Fruit fly (Drosophila melanogaster) whole organism, embryonic: ENCODE measurements around the gene CAH7.

ENCODE experiments used
- Abd-B ChIP-seq: fragments of 200-800 bp; sonication (Bioruptor generic); optimal IDR thresholded peaks from 2 replicates; lab custom pipeline; 2018; ENCODE audit warnings: missing biosample characterization, mild to moderate bottlenecking, missing genetic modification characterization, moderate library complexity
- Ada2b ChIP-seq: fragments of 200-800 bp; sonication (Bioruptor generic); IDR thresholded peaks from 2 replicates; pipeline ENCODE4 v1.3.6; 2022; ENCODE audit warnings: missing biosample characterization, missing genetic modification characterization
- Bgb ChIP-seq: fragments of 200-800 bp; sonication (Bioruptor generic); IDR thresholded peaks from 2 replicates; pipeline ENCODE4 v1.3.6; 2022; ENCODE audit warnings: missing biosample characterization, missing genetic modification characterization; ENCODE audit not compliant: partially characterized antibody
- CG11560 ChIP-seq: fragments of 200-800 bp; sonication (Bioruptor generic); IDR thresholded peaks from 3 replicates; pipeline ENCODE4 v1.3.6; 2022; ENCODE audit warnings: missing biosample characterization, missing genetic modification characterization
- CG13775 ChIP-seq: fragments of 200-800 bp; sonication (Bioruptor generic); optimal IDR thresholded peaks from 3 replicates; lab custom pipeline; 2017; ENCODE audit warnings: missing biosample characterization, mild to moderate bottlenecking, missing genetic modification characterization
- CG14014 ChIP-seq: fragments of 200-800 bp; sonication (Bioruptor generic); IDR thresholded peaks from 2 replicates; pipeline ENCODE4 v1.3.6; 2022; ENCODE audit warnings: missing biosample characterization, missing genetic modification characterization
- CG14441 ChIP-seq: fragments of 200-800 bp; sonication (Bioruptor generic); IDR thresholded peaks from 2 replicates; pipeline ENCODE4 v1.3.6; 2022; ENCODE audit warnings: missing biosample characterization, missing genetic modification characterization
- CG15073 ChIP-seq: fragments of 200-800 bp; sonication (Bioruptor generic); optimal IDR thresholded peaks from 2 replicates; lab custom pipeline; 2016; ENCODE audit warnings: missing biosample characterization, missing genetic modification characterization
- CG15269 ChIP-seq: fragments of 200-800 bp; sonication (Bioruptor generic); optimal IDR thresholded peaks from 2 replicates; lab custom pipeline; 2018; ENCODE audit warnings: missing biosample characterization, mild to moderate bottlenecking, missing genetic modification characterization, moderate library complexity
- CG2120 ChIP-seq: fragments of 200-800 bp; sonication (Bioruptor generic); optimal IDR thresholded peaks from 3 replicates; lab custom pipeline; 2016; ENCODE audit warnings: missing biosample characterization, missing genetic modification characterization
- CG2875 ChIP-seq: fragments of 200-800 bp; sonication (Bioruptor generic); optimal IDR thresholded peaks from 2 replicates; lab custom pipeline; 2017; ENCODE audit warnings: missing biosample characterization, mild to moderate bottlenecking, missing genetic modification characterization, missing genetic modification reagents
- CG30431 ChIP-seq: fragments of 200-800 bp; sonication (Bioruptor generic); optimal IDR thresholded peaks from 2 replicates; lab custom pipeline; 2017; ENCODE audit warnings: missing biosample characterization, missing genetic modification characterization
- CG3065 ChIP-seq: fragments of 200-800 bp; sonication (Bioruptor generic); optimal IDR thresholded peaks from 2 replicates; lab custom pipeline; 2016; ENCODE audit warnings: missing biosample characterization, missing genetic modification characterization
- CG31365 ChIP-seq: fragments of 200-800 bp; sonication (Bioruptor generic); optimal IDR thresholded peaks from 2 replicates; lab custom pipeline; 2018; ENCODE audit warnings: missing biosample characterization, mild to moderate bottlenecking, missing genetic modification characterization
- CG34422 ChIP-seq: fragments of 200-800 bp; sonication (Bioruptor generic); IDR thresholded peaks from 3 replicates; pipeline ENCODE4 v1.3.6; 2022; ENCODE audit warnings: missing biosample characterization, missing genetic modification characterization
- CG4424 ChIP-seq: fragments of 200-800 bp; sonication (Bioruptor generic); optimal IDR thresholded peaks from 3 replicates; lab custom pipeline; 2016; ENCODE audit warnings: missing biosample characterization, missing genetic modification characterization
- CG5953 ChIP-seq: fragments of 200-800 bp; sonication (Bioruptor generic); IDR thresholded peaks from 2 replicates; pipeline ENCODE4 v1.3.6; 2022; ENCODE audit warnings: missing biosample characterization, missing genetic modification characterization
- CG7556 ChIP-seq: fragments of 200-800 bp; sonication (Bioruptor generic); optimal IDR thresholded peaks from 2 replicates; lab custom pipeline; 2017; ENCODE audit warnings: missing biosample characterization, mild to moderate bottlenecking, missing genetic modification characterization
- CG9437 ChIP-seq: fragments of 200-800 bp; sonication (Bioruptor generic); optimal IDR thresholded peaks from 2 replicates; lab custom pipeline; 2018; ENCODE audit warnings: missing biosample characterization, mild to moderate bottlenecking, missing genetic modification characterization
- Dfd ChIP-seq, 2 experiments: fragments of >200 bp; optimal IDR thresholded peaks; 2 replicates each; lab custom pipeline; 2017; ENCODE audit warnings: missing biosample characterization in 2 of 2, missing genetic modification characterization in 2 of 2
- Dip3 ChIP-seq: fragments of 200-800 bp; sonication (Bioruptor generic); optimal IDR thresholded peaks from 3 replicates; lab custom pipeline; 2016; ENCODE audit warnings: missing biosample characterization, missing genetic modification characterization
- Drgx ChIP-seq: fragments of 200-800 bp; sonication (Bioruptor generic); IDR thresholded peaks from 2 replicates; pipeline ENCODE4 v1.3.6; 2022; ENCODE audit warnings: missing biosample characterization, missing genetic modification characterization
- Eip74EF ChIP-seq, 2 experiments: fragments of 200-800 bp in 1 of 2; fragments of >200 bp in 1 of 2; sonication (Bioruptor generic) in 1 of 2; optimal IDR thresholded peaks; 2 replicates each; lab custom pipeline; 2017 to 2019; ENCODE audit warnings: missing biosample characterization in 2 of 2, missing genetic modification characterization in 2 of 2, mild to moderate bottlenecking in 1 of 2, moderate library complexity in 1 of 2
- Fer3 ChIP-seq: fragments of 200-800 bp; sonication (Bioruptor generic); optimal IDR thresholded peaks from 2 replicates; lab custom pipeline; 2018; ENCODE audit warnings: missing biosample characterization, mild to moderate bottlenecking, missing genetic modification characterization, moderate library complexity
- H2.0 ChIP-seq: fragments of 200-800 bp; sonication (Bioruptor generic); IDR thresholded peaks from 2 replicates; pipeline ENCODE4 v1.3.6; 2022; ENCODE audit warnings: missing biosample characterization, missing genetic modification characterization
- HLH4C ChIP-seq: fragments of 200-800 bp; sonication (Bioruptor generic); IDR thresholded peaks from 3 replicates; pipeline ENCODE4 v1.3.6; 2022; ENCODE audit warnings: missing biosample characterization, missing genetic modification characterization; ENCODE audit not compliant: partially characterized antibody
- HmgD ChIP-seq: fragments of 200-800 bp; sonication (Bioruptor generic); optimal IDR thresholded peaks from 3 replicates; lab custom pipeline; 2016; ENCODE audit warnings: missing biosample characterization, missing genetic modification characterization
- Hr51 ChIP-seq, 2 experiments: fragments of 200-800 bp; sonication (Bioruptor generic); optimal IDR thresholded peaks; 2 replicates in 1 of 2; 3 replicates in 1 of 2; lab custom pipeline; 2016 to 2018; ENCODE audit warnings: missing biosample characterization in 2 of 2, missing genetic modification characterization in 2 of 2, mild to moderate bottlenecking in 1 of 2, moderate library complexity in 1 of 2
- PHDP ChIP-seq: fragments of 200-800 bp; sonication (Bioruptor generic); optimal IDR thresholded peaks from 3 replicates; lab custom pipeline; 2018; ENCODE audit warnings: missing biosample characterization, mild to moderate bottlenecking, missing genetic modification characterization, moderate library complexity
- Scr ChIP-seq: fragments of 200-800 bp; sonication (Bioruptor generic); IDR thresholded peaks from 2 replicates; pipeline ENCODE4 v1.3.6; 2022; ENCODE audit warnings: missing biosample characterization, missing genetic modification characterization; ENCODE audit not compliant: partially characterized antibody
- YL-1 ChIP-seq: fragments of 200-800 bp; sonication (Bioruptor generic); optimal IDR thresholded peaks from 3 replicates; lab custom pipeline; 2017; ENCODE audit warnings: missing biosample characterization, mild to moderate bottlenecking, missing genetic modification characterization
- cas ChIP-seq: fragments of 200-800 bp; sonication (Bioruptor generic); IDR thresholded peaks from 2 replicates; pipeline ENCODE4 v1.3.6; 2022; ENCODE audit warnings: missing biosample characterization, missing genetic modification characterization
- cg ChIP-seq: fragments of 200-800 bp; sonication (Bioruptor generic); optimal IDR thresholded peaks from 3 replicates; lab custom pipeline; 2019; ENCODE audit warnings: missing biosample characterization, mild to moderate bottlenecking, missing genetic modification characterization, moderate library complexity
- ci ChIP-seq: fragments of 200-800 bp; sonication (Bioruptor generic); IDR thresholded peaks from 3 replicates; pipeline ENCODE4 v1.3.6; 2022; ENCODE audit warnings: missing biosample characterization, missing genetic modification characterization
- dati ChIP-seq: fragments of 200-800 bp; sonication (Bioruptor generic); IDR thresholded peaks from 2 replicates; pipeline ENCODE4 v1.3.6; 2022; ENCODE audit warnings: missing biosample characterization, missing genetic modification characterization
- fd102C ChIP-seq: fragments of 200-800 bp; sonication (Bioruptor generic); optimal IDR thresholded peaks from 2 replicates; lab custom pipeline; 2018; ENCODE audit warnings: missing biosample characterization, mild to moderate bottlenecking, missing genetic modification characterization, moderate library complexity
- fd64A ChIP-seq: fragments of 200-800 bp; sonication (Bioruptor generic); optimal IDR thresholded peaks from 3 replicates; lab custom pipeline; 2018; ENCODE audit warnings: missing biosample characterization, mild to moderate bottlenecking, missing genetic modification characterization
- gfzf ChIP-seq: fragments of 200-800 bp; sonication (Bioruptor generic); optimal IDR thresholded peaks from 2 replicates; lab custom pipeline; 2016; ENCODE audit warnings: missing biosample characterization, mild to moderate bottlenecking, missing genetic modification characterization, moderate library complexity
- gsb-n ChIP-seq: fragments of 200-800 bp; sonication (Bioruptor generic); optimal IDR thresholded peaks from 3 replicates; lab custom pipeline; 2018; ENCODE audit warnings: missing biosample characterization, mild to moderate bottlenecking, missing genetic modification characterization
- kah ChIP-seq: fragments of 200-800 bp; sonication (Bioruptor generic); optimal IDR thresholded peaks from 2 replicates; lab custom pipeline; 2018; ENCODE audit warnings: missing biosample characterization, mild to moderate bottlenecking, missing genetic modification characterization
- mld ChIP-seq: fragments of 200-800 bp; sonication (Bioruptor generic); IDR thresholded peaks from 3 replicates; pipeline ENCODE4 v1.3.6; 2022; ENCODE audit warnings: missing biosample characterization, missing genetic modification characterization; ENCODE audit not compliant: partially characterized antibody
- nerfin-2 ChIP-seq: fragments of 200-800 bp; sonication (Bioruptor generic); IDR thresholded peaks from 2 replicates; pipeline ENCODE4 v1.3.6; 2022; ENCODE audit warnings: missing biosample characterization, missing genetic modification characterization; ENCODE audit not compliant: partially characterized antibody
- schlank ChIP-seq: fragments of 200-800 bp; sonication (Bioruptor generic); optimal IDR thresholded peaks from 2 replicates; lab custom pipeline; 2018; ENCODE audit warnings: missing biosample characterization, mild to moderate bottlenecking, missing genetic modification characterization
- sd ChIP-seq: fragments of 200-800 bp; sonication (Bioruptor generic); optimal IDR thresholded peaks from 3 replicates; lab custom pipeline; 2018; ENCODE audit warnings: missing biosample characterization, mild to moderate bottlenecking, missing genetic modification characterization, moderate library complexity
- slbo ChIP-seq: fragments of 200-800 bp; sonication (Bioruptor generic); IDR thresholded peaks from 2 replicates; pipeline ENCODE4 v1.3.6; 2022; ENCODE audit warnings: missing biosample characterization, missing genetic modification characterization
- sug ChIP-seq: fragments of 200-800 bp; optimal IDR thresholded peaks from 2 replicates; lab custom pipeline; 2019; ENCODE audit warnings: missing biosample characterization, mild to moderate bottlenecking, missing genetic modification characterization, moderate library complexity
- wdn ChIP-seq: fragments of 200-800 bp; sonication (Bioruptor generic); IDR thresholded peaks from 2 replicates; pipeline ENCODE4 v1.3.6; 2022; ENCODE audit warnings: missing biosample characterization, missing genetic modification characterization

The CAH7 gene

DNA sequence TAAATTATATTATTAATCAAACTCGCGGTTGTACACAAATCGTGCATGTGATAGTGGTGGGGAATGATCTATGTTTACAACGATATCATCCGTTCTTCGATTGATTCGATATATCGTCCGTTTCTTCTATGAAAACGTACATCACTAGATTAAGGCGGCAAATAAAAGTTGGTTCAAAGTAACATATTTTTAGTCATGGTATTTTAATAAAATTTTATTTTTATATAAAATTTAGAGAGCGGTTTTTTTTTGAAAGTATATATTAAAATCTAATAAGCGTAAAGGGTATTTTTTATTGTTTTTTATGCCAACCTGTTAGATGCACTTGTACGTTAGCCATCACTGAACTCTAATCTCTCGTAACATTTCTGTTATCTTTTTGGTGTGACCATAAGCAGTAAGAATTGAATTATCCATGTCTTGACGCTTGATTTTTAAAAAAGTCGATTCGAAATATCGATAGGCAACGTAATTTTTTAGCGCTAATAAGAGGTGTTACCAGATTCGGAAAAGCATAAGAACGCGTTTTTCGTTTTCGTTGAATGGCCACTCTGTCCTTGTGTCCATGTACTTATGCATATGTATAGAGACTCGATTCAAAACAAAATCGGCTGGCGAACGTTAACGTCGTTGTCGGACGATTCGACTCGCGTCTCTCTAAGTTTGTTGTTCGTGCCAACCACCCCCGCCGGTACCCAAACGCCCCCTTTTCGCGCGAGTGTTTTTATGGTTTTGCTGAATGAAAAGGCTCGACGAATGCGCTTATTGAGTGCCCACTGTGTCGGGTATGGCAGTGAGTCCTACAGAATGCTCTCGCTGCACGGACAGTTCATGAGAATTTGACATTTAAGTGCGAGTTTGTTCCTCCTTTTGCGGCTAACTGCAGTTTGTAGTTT lies 32.3 kb downstream of the CAH7 start, which contains the start of the genes TAF1B and Invadolysin (continued):
- TF ChIP-seq kah (GFP tag; lab: Kevin White, UChicago) = no peak
- peak; percentile 55 for TF ChIP-seq gsb-n (tag; lab: Kevin White, UChicago)
- TF ChIP-seq YL-1 = peak; percentile 67
- peak; percentile 47 for TF ChIP-seq Fer3 (tag; lab: Kevin White, UChicago)
- no peak for TF ChIP-seq Abd-B
- peak; percentile 45; the same call in 1 of the 2 replicates for TF ChIP-seq cas (GFP tag; lab: Robert Waterston, UW)
- TF ChIP-seq CG5953 (GFP tag; lab: Robert Waterston, UW) = no peak
- no peak for TF ChIP-seq sd (tag; lab: Kevin White, UChicago)
- peak; percentile 48 for TF ChIP-seq sug (tag; lab: Kevin White, UChicago)
- TF ChIP-seq mld (GFP tag; lab: Robert Waterston, UW) = peak; percentile 88
- 0 out of 2 replicates have a peak, but pooled peaks have one; percentile 30 for TF ChIP-seq CG14014 (GFP tag; lab: Robert Waterston, UW)
- TF ChIP-seq CG13775 = peak; percentile 62
- TF ChIP-seq Dfd (GFP tag; optimal IDR thresholded peaks at IDR 0.05; lab: Kevin White, UChicago) = no peak
- TF ChIP-seq Hr51 (GFP tag; optimal IDR thresholded peaks at IDR 0.05; lab: Kevin White, UChicago) = peak in 1 of 2 experiments; percentile 57
- TF ChIP-seq Ada2b (GFP tag; lab: Robert Waterston, UW) = peak; percentile 40; the same call in 1 of the 2 replicates
- TF ChIP-seq CG2120 (GFP tag; lab: Kevin White, UChicago) = peak; percentile 69
- peak; percentile 53 for TF ChIP-seq nerfin-2 (GFP tag; lab: Robert Waterston, UW)
- no peak for TF ChIP-seq Eip74EF (GFP tag; optimal IDR thresholded peaks at IDR 0.05; lab: Kevin White, UChicago)
- peak; percentile 64 for TF ChIP-seq CG14441
- TF ChIP-seq PHDP (tag; lab: Kevin White, UChicago) = peak; percentile 29
- TF ChIP-seq Drgx = peak; percentile 25; the same call in 1 of the 2 replicates
- TF ChIP-seq fd102C (GFP tag; lab: Kevin White, UChicago) = no peak
- no peak for TF ChIP-seq CG2875 (GFP tag; lab: Kevin White, UChicago)
- no peak for TF ChIP-seq CG30431
- peak; percentile 14; the same call in 1 of the 2 replicates for TF ChIP-seq H2.0 (GFP tag; lab: Robert Waterston, UW)
- TF ChIP-seq CG15269 (tag; lab: Kevin White, UChicago) = peak; percentile 31
- peak; percentile 54 for TF ChIP-seq CG31365
- peak; percentile 99 for TF ChIP-seq gfzf (GFP tag; lab: Kevin White, UChicago)
- peak; percentile 67 for TF ChIP-seq HmgD (GFP tag; lab: Kevin White, UChicago)
- TF ChIP-seq CG11560 (tag; lab: Robert Waterston, UW) = no peak
- peak; percentile 93 for TF ChIP-seq Scr (GFP tag; lab: Robert Waterston, UW)
- peak; percentile 28 for TF ChIP-seq CG9437 (GFP tag; lab: Kevin White, UChicago)
- TF ChIP-seq ci (GFP tag; lab: Robert Waterston, UW) = peak; percentile 58; the same call in 2 of the 3 replicates
- TF ChIP-seq Bgb (GFP tag; lab: Robert Waterston, UW) = peak; percentile 90
- peak; percentile 51 for TF ChIP-seq CG4424
- TF ChIP-seq dati (GFP tag; lab: Robert Waterston, UW) = peak; percentile 51; the same call in 1 of the 2 replicates
- TF ChIP-seq CG34422 (GFP tag; lab: Robert Waterston, UW) = peak; percentile 83
- peak; percentile 15 for TF ChIP-seq fd64A (GFP tag; lab: Kevin White, UChicago)
- TF ChIP-seq cg = peak; percentile 85
- TF ChIP-seq Dip3 = peak; percentile 21
- peak; percentile 81 for TF ChIP-seq slbo
- TF ChIP-seq CG7556 (GFP tag; lab: Kevin White, UChicago) = peak; percentile 45
- TF ChIP-seq CG3065 = no peak
- TF ChIP-seq HLH4C (GFP tag; lab: Robert Waterston, UW) = peak; percentile 87
- TF ChIP-seq schlank (tag; lab: Kevin White, UChicago) = no peak
- TF ChIP-seq CG15073 (GFP tag; lab: Kevin White, UChicago) = no peak
- peak; percentile 13; the same call in 1 of the 2 replicates for TF ChIP-seq wdn (GFP tag; lab: Robert Waterston, UW)
